Fruit fly (Drosophila melanogaster): Measurements from ENCODE around the gene Sras.

The Sras gene

dm6 chr3L:5609493-5609892, 45.9 kb downstream of the Sras start (continued):
- TF ChIP-seq Ssrp (tag; optimal IDR thresholded peaks at IDR 0.05) (peak; percentile 37), ci (GFP tag; IDR thresholded peaks at IDR 0.05) (peak; percentile 32; the same call in 1 of the 3 replicates), zfh1 (GFP tag; IDR thresholded peaks at IDR 0.05) (0 out of 3 replicates have a peak, but pooled peaks have one; percentile 39), CG5180 (GFP tag; optimal IDR thresholded peaks at IDR 0.05) (no peak), CG10267 (tag; optimal IDR thresholded peaks at IDR 0.05) (peak; percentile 11), trem (tag; optimal IDR thresholded peaks at IDR 0.05) (peak; percentile 5), dpn (GFP tag; optimal IDR thresholded peaks at IDR 0.05) (no peak), prd (optimal IDR thresholded peaks at IDR 0.05) (no peak), prd (GFP tag; IDR thresholded peaks at IDR 0.05) (peak; percentile 19; the same call in 1 of the 3 replicates), CG30403 (GFP tag; optimal IDR thresholded peaks at IDR 0.05) (peak; percentile 9), lab (GFP tag; optimal IDR thresholded peaks at IDR 0.05) (no peak), Gug (GFP tag; IDR thresholded peaks at IDR 0.05) (no peak; the same call in 3 of the 4 replicates), nerfin-2 (GFP tag; IDR thresholded peaks at IDR 0.05; ENCODE audit: partially characterized antibody) (no peak), Oli (tag; optimal IDR thresholded peaks at IDR 0.05) (peak; percentile 22), Fer2 (tag; optimal IDR thresholded peaks at IDR 0.05) (no peak), CG10565 (GFP tag; optimal IDR thresholded peaks at IDR 0.05) (no peak), ato (GFP tag; IDR thresholded peaks at IDR 0.05; ENCODE audit: partially characterized antibody) (no peak), tgo (GFP tag; IDR thresholded peaks at IDR 0.05) (peak; percentile 23; the same call in 1 of the 3 replicates), MTF-1 (GFP tag; optimal IDR thresholded peaks at IDR 0.05; ENCODE audit: borderline replicate concordance) (no peak), CG18619 (GFP tag; optimal IDR thresholded peaks at IDR 0.05) (no peak), zf30C (GFP tag; optimal IDR thresholded peaks at IDR 0.05) (no peak), slou (GFP tag; optimal IDR thresholded peaks at IDR 0.05) (no peak), Dll (GFP tag; IDR thresholded peaks at IDR 0.05; ENCODE audit: partially characterized antibody) (no peak), Blimp-1 (GFP tag; optimal IDR thresholded peaks at IDR 0.05) (peak; percentile 12), ind (GFP tag; optimal IDR thresholded peaks at IDR 0.05) (no peak), bbx (GFP tag; IDR thresholded peaks at IDR 0.05; ENCODE audit: partially characterized antibody) (no peak), CG13424 (tag; optimal IDR thresholded peaks at IDR 0.05) (peak; percentile 12), CG2889 (GFP tag; IDR thresholded peaks at IDR 0.05) (0 out of 3 replicates have a peak, but pooled peaks have one; percentile 15), CG14441 (GFP tag; IDR thresholded peaks at IDR 0.05) (0 out of 2 replicates have a peak, but pooled peaks have one; percentile 26), CG8388 (GFP tag; optimal IDR thresholded peaks at IDR 0.05) (peak; percentile 14), phol (tag; optimal IDR thresholded peaks at IDR 0.05) (peak; percentile 47), CG11504 (tag; optimal IDR thresholded peaks at IDR 0.05) (peak; percentile 63), Sox100B (GFP tag; optimal IDR thresholded peaks at IDR 0.05) (peak; percentile 19), emc (GFP tag; optimal IDR thresholded peaks at IDR 0.05) (no peak), CG17829 (tag; optimal IDR thresholded peaks at IDR 0.05) (peak; percentile 30), CG34376 (GFP tag; optimal IDR thresholded peaks at IDR 0.05) (no peak), CG12155 (GFP tag; optimal IDR thresholded peaks at IDR 0.05) (no peak), Sox102F (GFP tag; optimal IDR thresholded peaks at IDR 0.05) (peak; percentile 50), CG10979 (tag; optimal IDR thresholded peaks at IDR 0.05) (peak; percentile 43), CG9609 (GFP tag; optimal IDR thresholded peaks at IDR 0.05) (no peak), CG33557 (GFP tag; optimal IDR thresholded peaks at IDR 0.05) (no peak), sens (GFP tag) (peak; percentile 49), bsh (GFP tag; optimal IDR thresholded peaks at IDR 0.05) (peak in 1 of 2 experiments; percentile 61), Ada2b (GFP tag; IDR thresholded peaks at IDR 0.05) (0 out of 2 replicates have a peak, but pooled peaks have one; percentile 44), CG17359 (tag; optimal IDR thresholded peaks at IDR 0.05) (peak; percentile 39), hth (optimal IDR thresholded peaks at IDR 0.05) (no peak), Ptx1 (GFP tag; IDR thresholded peaks at IDR 0.05) (0 out of 2 replicates have a peak, but pooled peaks have one; percentile 24), CG17385 (GFP tag; optimal IDR thresholded peaks at IDR 0.05) (peak; percentile 6), GATAe (GFP tag; conservative IDR thresholded peaks at IDR 0.05) (no peak)
